Fruit fly (Drosophila melanogaster): ENCODE data around the gene Ubc6.

Gene Ubc6

DNA sequence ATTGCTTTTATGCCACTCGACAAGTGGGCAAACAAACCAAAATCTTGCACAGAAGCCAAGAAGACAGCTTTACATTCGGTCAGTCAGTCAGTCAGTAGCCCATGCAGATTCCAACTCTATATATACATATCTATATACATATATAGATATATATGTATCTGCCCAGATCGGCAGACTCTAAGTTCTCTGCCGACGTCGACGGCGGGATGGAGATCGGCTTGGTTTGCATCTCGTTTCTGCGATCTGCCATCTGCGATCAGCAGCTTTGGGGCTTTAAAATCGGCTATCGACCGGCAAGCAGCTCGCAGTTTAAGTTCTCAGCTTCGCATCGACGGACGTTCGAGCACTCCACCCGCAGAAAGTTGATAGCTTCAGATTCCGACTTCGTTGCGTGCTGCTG, 12.7 kb upstream of the Ubc6 start, which contains the start of gene Jhbp1:
Gene Jhbp1 (plus strand): TSS at position 301 of the 400 bp plus-strand sequence.
- TF ChIP-seq CG17801 (GFP tag; optimal IDR thresholded peaks at IDR 0.05; ENCODE audit: partially characterized antibody) = no peak

DNA sequence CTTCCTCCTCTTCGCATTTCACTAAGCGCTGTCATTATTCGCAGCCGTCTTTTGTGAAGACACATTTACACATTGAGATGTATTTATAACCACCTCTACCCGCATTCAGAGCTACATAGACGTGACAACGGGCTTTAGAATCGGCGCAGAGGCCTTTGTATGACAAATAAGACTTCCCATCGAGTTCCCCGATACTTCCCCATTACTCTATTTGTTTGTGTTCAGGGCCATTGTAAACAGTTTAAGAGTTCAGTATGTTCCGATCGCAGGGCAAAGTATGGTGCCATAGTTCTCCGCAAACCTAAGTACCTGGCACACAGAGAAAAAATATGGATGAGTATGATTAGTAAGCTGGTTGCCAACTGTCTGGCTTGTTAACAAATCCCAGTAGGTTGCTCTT, 11.4 kb upstream of the Ubc6 start:
- TF ChIP-seq CG17801 (GFP tag; optimal IDR thresholded peaks at IDR 0.05; ENCODE audit: partially characterized antibody) = no peak

dm6 chr3R:4963370-4963769, 10.9 kb upstream of the Ubc6 start:
- no peak for TF ChIP-seq CG17801 (GFP tag; optimal IDR thresholded peaks at IDR 0.05; ENCODE audit: partially characterized antibody)

dm6 chr3R:4962689-4963088, 10.2 kb upstream of the Ubc6 start:
- no peak for TF ChIP-seq CG17801 (GFP tag; optimal IDR thresholded peaks at IDR 0.05; ENCODE audit: partially characterized antibody)

DNA sequence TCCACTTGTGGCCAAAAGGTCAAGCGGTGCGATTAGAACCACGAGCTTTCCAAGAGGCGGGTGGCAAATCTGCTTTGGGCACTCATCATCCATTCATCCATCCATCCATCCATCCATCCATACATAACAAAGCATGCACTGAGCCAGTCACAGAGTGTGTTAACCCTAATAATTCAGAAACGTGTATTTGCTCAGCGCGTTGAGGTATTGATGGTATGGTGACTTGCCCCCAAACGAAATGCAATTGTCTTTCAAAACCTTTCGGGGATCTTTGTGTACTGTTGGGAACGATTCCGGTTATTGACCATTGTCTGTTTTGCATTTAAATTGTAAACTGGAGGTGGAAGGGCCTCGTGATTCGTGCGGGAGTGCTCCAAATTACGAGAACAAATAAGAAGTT, 9.5 kb upstream of the Ubc6 start:
- no peak for TF ChIP-seq CG17801 (GFP tag; optimal IDR thresholded peaks at IDR 0.05; ENCODE audit: partially characterized antibody)

DNA sequence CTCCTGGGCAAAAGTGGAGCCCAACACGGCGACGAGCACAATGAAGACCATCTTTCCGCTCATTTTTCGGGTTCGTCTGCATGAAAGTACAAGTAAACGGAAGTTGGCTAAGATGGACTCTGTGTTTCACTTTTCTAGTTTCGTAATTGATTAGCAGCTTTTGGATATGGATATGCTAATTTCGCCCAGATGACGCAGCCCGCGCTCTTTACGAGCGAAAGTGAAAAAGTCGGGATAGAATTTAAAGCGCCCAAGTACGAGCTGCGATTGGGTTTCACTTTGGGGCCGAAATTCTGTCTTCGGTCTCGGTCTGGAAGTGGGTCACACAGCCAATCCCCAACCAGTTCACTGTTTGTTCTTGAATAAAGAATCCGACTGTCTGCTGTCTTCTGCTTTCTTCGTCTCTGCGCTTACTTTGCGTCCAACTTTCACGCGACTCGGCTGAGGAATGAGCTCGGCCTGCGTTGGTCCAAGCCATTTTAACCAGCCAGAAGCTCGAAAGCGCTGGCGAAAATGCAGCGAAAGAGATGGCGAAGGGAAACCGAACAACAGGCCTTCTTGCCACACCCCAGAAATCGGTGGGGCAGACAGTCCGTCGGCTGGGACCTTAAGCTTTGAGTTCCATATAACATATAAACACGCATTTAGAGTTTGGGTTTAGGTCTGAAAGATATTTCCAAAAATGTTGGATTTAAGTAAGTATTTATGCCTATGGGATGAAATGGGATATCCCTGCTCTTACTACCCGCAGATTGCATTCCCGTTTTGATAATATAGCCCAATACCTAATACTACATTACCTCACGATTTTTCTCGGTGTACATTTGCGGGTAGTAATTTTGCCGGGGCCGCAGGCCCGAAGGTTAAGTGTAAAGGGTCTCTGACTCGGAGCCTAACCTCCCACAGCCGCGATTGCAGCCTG, 8.7 kb upstream of the Ubc6 start, which contains the start of gene Jhbp2:
Gene Jhbp2 (minus strand): TSS at position 454 of the 922 bp plus-strand sequence.
- no peak for TF ChIP-seq CG17801 (GFP tag; optimal IDR thresholded peaks at IDR 0.05; ENCODE audit: partially characterized antibody)

DNA sequence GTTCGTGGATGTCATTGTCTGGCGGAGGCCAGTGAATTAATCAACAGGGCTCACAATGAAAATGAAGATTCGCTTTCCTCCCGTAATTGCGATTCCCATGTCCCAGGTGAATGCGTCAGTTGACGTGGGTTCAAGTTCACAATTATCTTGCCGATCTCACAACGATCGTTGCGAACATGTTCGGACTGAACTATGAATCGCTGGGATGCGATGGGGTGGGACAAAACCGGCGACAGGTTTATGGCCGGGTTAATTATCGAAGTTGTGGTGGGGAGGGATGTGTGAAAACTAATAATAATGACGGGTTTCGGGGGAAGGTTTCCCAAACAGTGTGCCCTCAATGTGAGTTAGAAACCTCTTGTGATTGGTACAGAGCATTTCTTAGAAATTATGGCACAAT, 7.6 kb upstream of the Ubc6 start:
- no peak for TF ChIP-seq CG17801 (GFP tag; optimal IDR thresholded peaks at IDR 0.05; ENCODE audit: partially characterized antibody)

DNA sequence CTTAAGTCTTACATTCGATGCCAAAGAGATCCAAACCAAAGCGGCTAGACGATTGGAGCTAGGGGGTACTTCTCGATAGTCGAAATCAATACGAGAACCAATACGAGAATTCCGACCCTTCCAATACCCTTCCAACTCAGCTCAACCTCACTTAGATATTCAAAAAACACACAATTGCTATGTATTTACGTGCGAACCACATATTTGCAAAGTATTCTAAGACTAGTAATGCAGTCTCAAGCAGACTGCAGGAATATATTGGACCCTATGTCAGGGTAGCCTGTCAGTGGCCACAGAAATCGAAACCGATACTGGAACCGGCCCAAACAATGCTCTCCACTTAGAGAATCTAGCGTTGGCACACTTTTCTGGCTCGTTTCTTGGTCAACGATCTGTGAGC, 5.3 kb upstream of the Ubc6 start:
- TF ChIP-seq CG17801 (GFP tag; optimal IDR thresholded peaks at IDR 0.05; ENCODE audit: partially characterized antibody) = no peak

DNA sequence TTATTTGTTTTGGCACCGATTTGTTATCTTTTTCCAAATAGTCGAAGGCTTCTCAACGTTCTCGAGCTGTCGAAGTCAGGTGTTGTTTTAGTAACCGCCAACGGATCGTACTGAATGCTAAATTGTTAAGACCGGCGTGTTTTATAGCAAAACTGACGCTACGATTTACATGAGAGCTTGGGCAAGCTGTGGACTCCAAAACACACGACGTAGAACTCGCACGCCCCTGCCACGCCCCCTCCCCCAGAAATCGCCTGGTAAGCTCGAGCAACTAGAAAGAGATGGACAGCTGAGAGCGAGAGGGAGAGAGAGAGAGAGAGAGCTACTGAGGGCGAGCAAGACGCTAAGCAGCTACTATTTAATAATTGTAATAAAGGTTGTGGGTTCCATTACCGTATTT, 2.7 kb upstream of the Ubc6 start, which contains the start of gene Jhbp3:
Gene Jhbp3 (minus strand): TSS at position 101 of the 400 bp plus-strand sequence.
- no peak for TF ChIP-seq CG17801 (GFP tag; optimal IDR thresholded peaks at IDR 0.05; ENCODE audit: partially characterized antibody)

dm6 chr3R:4951764-4952570, 515 bp downstream of the Ubc6 start:
- peak; percentile 27 for TF ChIP-seq CG17801 (GFP tag; optimal IDR thresholded peaks at IDR 0.05; ENCODE audit: partially characterized antibody)

dm6 chr3R:4947732-4948131, 4.8 kb downstream of the Ubc6 start:
- no peak for TF ChIP-seq CG17801 (GFP tag; optimal IDR thresholded peaks at IDR 0.05; ENCODE audit: partially characterized antibody)

DNA sequence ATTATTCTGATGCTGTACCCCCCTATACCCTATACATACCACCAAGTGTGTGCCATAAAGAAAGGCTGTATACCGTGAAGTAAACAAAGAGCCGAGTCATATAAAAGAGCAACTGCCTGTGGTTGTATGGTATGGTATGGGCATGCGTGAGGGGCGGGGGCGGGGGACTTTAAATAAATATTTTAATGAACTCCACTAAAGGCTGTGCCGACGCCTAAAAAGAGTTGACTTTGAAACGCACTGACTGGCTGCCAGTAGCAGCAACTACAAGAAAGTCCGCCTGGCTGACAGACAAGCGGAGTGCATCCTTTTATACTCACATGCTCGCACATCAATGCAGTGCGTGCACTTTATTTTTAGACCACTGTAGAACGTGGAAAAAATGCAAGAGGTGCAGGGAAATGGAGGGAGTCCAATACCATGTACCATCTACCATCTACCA, 38.0 kb downstream of the Ubc6 start:
- TF ChIP-seq CG17801 (GFP tag; optimal IDR thresholded peaks at IDR 0.05; ENCODE audit: partially characterized antibody) = no peak

dm6 chr3R:4913181-4913580, 39.3 kb downstream of the Ubc6 start:
- TF ChIP-seq CG17801 (GFP tag; optimal IDR thresholded peaks at IDR 0.05; ENCODE audit: partially characterized antibody) = no peak

DNA sequence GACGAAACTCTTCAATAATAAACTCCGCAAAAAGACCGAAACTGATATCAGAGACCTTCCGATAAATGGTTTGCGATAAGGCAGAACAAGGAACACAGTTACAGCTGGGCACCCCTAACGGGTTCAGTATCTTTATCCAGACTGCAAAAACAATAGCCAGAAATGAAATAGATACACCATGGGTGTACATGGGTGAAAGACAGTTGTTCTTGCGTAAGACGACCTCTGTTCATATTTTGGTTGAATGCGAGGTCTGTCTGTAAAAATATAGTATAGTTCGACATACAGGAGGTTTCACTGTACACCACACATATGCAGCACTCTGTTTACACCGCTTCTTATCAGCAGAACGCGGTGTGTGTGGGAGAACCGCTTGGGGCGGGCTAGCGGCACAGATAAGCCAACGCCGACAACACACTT, 40.3 kb downstream of the Ubc6 start:
- peak; percentile 30 for TF ChIP-seq CG17801 (GFP tag; optimal IDR thresholded peaks at IDR 0.05; ENCODE audit: partially characterized antibody)

DNA sequence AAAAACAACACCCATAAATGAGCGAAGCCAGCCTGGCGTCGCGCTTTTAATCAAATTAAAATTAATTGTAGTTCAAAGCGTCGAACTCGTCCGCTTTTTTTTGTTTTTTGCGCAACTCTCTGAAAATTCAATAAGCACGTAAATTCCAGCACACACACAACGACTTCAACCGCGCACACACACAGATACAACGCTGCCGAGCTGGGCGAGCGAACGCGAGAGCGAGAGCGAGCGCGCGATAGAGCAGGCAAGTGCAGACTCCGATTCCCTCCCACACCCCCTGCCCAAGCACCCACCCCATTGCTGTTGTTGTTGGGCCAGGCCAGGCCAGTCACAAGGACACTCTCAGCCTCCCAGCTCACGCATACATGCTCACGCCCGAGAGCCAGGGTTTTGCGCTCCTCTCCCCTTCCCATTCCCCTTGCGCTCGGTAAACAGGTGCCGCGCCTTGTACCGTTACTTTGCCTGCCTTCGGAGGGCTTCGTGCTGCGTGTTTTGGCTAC, 41.6 kb downstream of the Ubc6 start:
- no peak for TF ChIP-seq CG17801 (GFP tag; optimal IDR thresholded peaks at IDR 0.05; ENCODE audit: partially characterized antibody)
